Fruit fly (Drosophila melanogaster) whole organism, embryonic: ENCODE results near the gene CG14960.
A peak's percentile ranks its signal among the peaks of the same experiment; 100 is the strongest.

Source experiments
- Atf6 ChIP-seq: fragments of 200-800 bp; sonication (Bioruptor generic); IDR thresholded peaks from 2 replicates; pipeline ENCODE4 v1.3.6; 2022; ENCODE audit warnings: missing biosample characterization, missing genetic modification characterization
- CG11247 ChIP-seq: fragments of 200-800 bp; sonication (Bioruptor generic); IDR thresholded peaks from 2 replicates; pipeline ENCODE4 v1.3.6; 2022; ENCODE audit warnings: missing biosample characterization, missing genetic modification characterization
- CG12769 ChIP-seq: fragments of 200-800 bp; sonication (Bioruptor generic); optimal IDR thresholded peaks from 2 replicates; lab custom pipeline; 2019; ENCODE audit warnings: missing biosample characterization, mild to moderate bottlenecking, missing genetic modification characterization, moderate library complexity
- CG16863 ChIP-seq: fragments of 200-800 bp; sonication (Bioruptor generic); optimal IDR thresholded peaks from 3 replicates; lab custom pipeline; 2016; ENCODE audit warnings: missing biosample characterization, missing genetic modification characterization
- CG31441 ChIP-seq: fragments of 200-800 bp; sonication (Bioruptor generic); IDR thresholded peaks from 2 replicates; pipeline ENCODE4 v1.3.6; 2022; ENCODE audit warnings: missing biosample characterization, missing genetic modification characterization
- CG3281 ChIP-seq: fragments of 200-800 bp; sonication (Bioruptor generic); optimal IDR thresholded peaks from 3 replicates; lab custom pipeline; 2017; ENCODE audit warnings: missing biosample characterization, mild to moderate bottlenecking, missing genetic modification characterization
- CG34224 ChIP-seq: fragments of 200-800 bp; sonication (Bioruptor generic); IDR thresholded peaks from 3 replicates; pipeline ENCODE4 v1.3.6; 2022; ENCODE audit warnings: missing biosample characterization, missing genetic modification characterization; ENCODE audit not compliant: partially characterized antibody
- CG3726 ChIP-seq: fragments of 200-800 bp; sonication (Bioruptor generic); IDR thresholded peaks from 3 replicates; pipeline ENCODE4, ENCODE4 v1.3.6; 2022; ENCODE audit warnings: missing biosample characterization, missing genetic modification characterization
- CG3838 ChIP-seq: fragments of 200-800 bp; sonication (Bioruptor generic); optimal IDR thresholded peaks from 3 replicates; lab custom pipeline; 2016; ENCODE audit warnings: missing biosample characterization, missing genetic modification characterization
- CG6813 ChIP-seq: fragments of 200-800 bp; sonication (Bioruptor generic); optimal IDR thresholded peaks from 2 replicates; lab custom pipeline; 2017; ENCODE audit warnings: missing biosample characterization, missing genetic modification characterization, mild to moderate bottlenecking, moderate library complexity, missing genetic modification reagents
- CG7786 ChIP-seq: fragments of 200-800 bp; sonication (Bioruptor generic); optimal IDR thresholded peaks from 2 replicates; lab custom pipeline; 2016; ENCODE audit warnings: missing biosample characterization, missing genetic modification characterization
- CG7987 ChIP-seq: fragments of 200-800 bp; sonication (Bioruptor generic); optimal IDR thresholded peaks from 2 replicates; lab custom pipeline; 2018; ENCODE audit warnings: missing biosample characterization, mild to moderate bottlenecking, missing genetic modification characterization, moderate library complexity
- CG8089 ChIP-seq: fragments of 200-800 bp; sonication (Bioruptor generic); optimal IDR thresholded peaks from 3 replicates; lab custom pipeline; 2016; ENCODE audit warnings: missing biosample characterization, missing genetic modification characterization
- CG8290 ChIP-seq, 3 experiments: fragments of 200-800 bp; sonication (Bioruptor generic); optimal IDR thresholded peaks; 2 replicates each; lab custom pipeline; 2016 to 2019; ENCODE audit warnings: missing biosample characterization in 3 of 3, missing genetic modification characterization in 3 of 3, mild to moderate bottlenecking in 2 of 3, moderate library complexity in 1 of 3
- CG8359 ChIP-seq: fragments of 200-800 bp; sonication (Bioruptor generic); optimal IDR thresholded peaks from 2 replicates; lab custom pipeline; 2017; ENCODE audit warnings: missing biosample characterization, mild to moderate bottlenecking, missing genetic modification characterization, borderline replicate concordance
- CHES-1-like ChIP-seq: fragments of 200-800 bp; sonication (Bioruptor generic); optimal IDR thresholded peaks from 2 replicates; lab custom pipeline; 2016; ENCODE audit warnings: missing biosample characterization, missing genetic modification characterization
- CTCF ChIP-seq: fragments of 200-800 bp; sonication (Bioruptor generic); optimal IDR thresholded peaks from 2 replicates; lab custom pipeline; 2017; ENCODE audit warnings: missing biosample characterization, mild to moderate bottlenecking, missing genetic modification characterization, moderate library complexity
- CoRest ChIP-seq: fragments of 200-800 bp; sonication (Bioruptor generic); optimal IDR thresholded peaks from 3 replicates; lab custom pipeline; 2018; ENCODE audit warnings: missing biosample characterization, mild to moderate bottlenecking, missing genetic modification characterization, moderate library complexity
- CrebB ChIP-seq: fragments of 200-800 bp; sonication (Bioruptor generic); optimal IDR thresholded peaks from 3 replicates; lab custom pipeline; 2018; ENCODE audit warnings: missing biosample characterization, mild to moderate bottlenecking, missing genetic modification characterization
- Doc3 ChIP-seq: fragments of 200-800 bp; sonication (Bioruptor generic); IDR thresholded peaks from 3 replicates; pipeline ENCODE4 v1.3.6; 2022; ENCODE audit warnings: missing biosample characterization, missing genetic modification characterization; ENCODE audit not compliant: partially characterized antibody
- E2f1 ChIP-seq: fragments of 200-800 bp; sonication (Bioruptor generic); IDR thresholded peaks from 2 replicates; pipeline ENCODE4 v1.3.6; 2022; ENCODE audit warnings: missing biosample characterization, missing genetic modification characterization
- Hr51 ChIP-seq, 2 experiments: fragments of 200-800 bp; sonication (Bioruptor generic); optimal IDR thresholded peaks; 2 replicates in 1 of 2; 3 replicates in 1 of 2; lab custom pipeline; 2016 to 2018; ENCODE audit warnings: missing biosample characterization in 2 of 2, missing genetic modification characterization in 2 of 2, mild to moderate bottlenecking in 1 of 2, moderate library complexity in 1 of 2
- MTF-1 ChIP-seq: fragments of 200-800 bp; sonication (Bioruptor generic); optimal IDR thresholded peaks from 2 replicates; lab custom pipeline; 2018; ENCODE audit warnings: missing biosample characterization, mild to moderate bottlenecking, missing genetic modification characterization, borderline replicate concordance
- NC2β ChIP-seq: fragments of 200-800 bp; sonication (Bioruptor generic); optimal IDR thresholded peaks from 2 replicates; lab custom pipeline; 2016; ENCODE audit warnings: missing biosample characterization, missing genetic modification characterization
- NK7.1 ChIP-seq: fragments of 200-800 bp; sonication (Bioruptor generic); optimal IDR thresholded peaks from 3 replicates; lab custom pipeline; 2016; ENCODE audit warnings: missing biosample characterization, missing genetic modification characterization
- Ravus ChIP-seq: fragments of 200-800 bp; sonication (Bioruptor generic); IDR thresholded peaks from 2 replicates; pipeline ENCODE4 v1.3.6; 2022; ENCODE audit warnings: missing biosample characterization, missing genetic modification characterization
- Rx ChIP-seq: fragments of 200-800 bp; sonication (Bioruptor generic); IDR thresholded peaks from 2 replicates; pipeline ENCODE4 v1.3.6; 2022; ENCODE audit warnings: missing biosample characterization, missing genetic modification characterization
- Side ChIP-seq: fragments of 200-800 bp; sonication (Bioruptor generic); optimal IDR thresholded peaks from 2 replicates; lab custom pipeline; 2016; ENCODE audit warnings: missing biosample characterization, missing genetic modification characterization
- abd-A ChIP-seq: fragments of 200-800 bp; sonication (Bioruptor generic); optimal IDR thresholded peaks from 3 replicates; lab custom pipeline; 2019; ENCODE audit warnings: missing biosample characterization, mild to moderate bottlenecking, missing genetic modification characterization, moderate library complexity
- bab2 ChIP-seq: fragments of 200-800 bp; sonication (Bioruptor generic); optimal IDR thresholded peaks from 2 replicates; lab custom pipeline; 2016; ENCODE audit warnings: missing biosample characterization, missing genetic modification characterization
- caup ChIP-seq: fragments of 200-800 bp; sonication (Bioruptor generic); optimal IDR thresholded peaks from 3 replicates; lab custom pipeline; 2017; ENCODE audit warnings: missing biosample characterization, mild to moderate bottlenecking, missing genetic modification characterization, moderate library complexity; ENCODE audit not compliant: severe bottlenecking
- chn ChIP-seq: fragments of 200-800 bp; sonication (Bioruptor generic); optimal IDR thresholded peaks from 2 replicates; lab custom pipeline; 2016; ENCODE audit warnings: missing biosample characterization, missing genetic modification characterization
- ci ChIP-seq: fragments of 200-800 bp; sonication (Bioruptor generic); IDR thresholded peaks from 3 replicates; pipeline ENCODE4 v1.3.6; 2022; ENCODE audit warnings: missing biosample characterization, missing genetic modification characterization
- gsb-n ChIP-seq: fragments of 200-800 bp; sonication (Bioruptor generic); optimal IDR thresholded peaks from 3 replicates; lab custom pipeline; 2018; ENCODE audit warnings: missing biosample characterization, mild to moderate bottlenecking, missing genetic modification characterization
- jumu ChIP-seq: fragments of 200-800 bp; sonication (Bioruptor generic); optimal IDR thresholded peaks from 3 replicates; lab custom pipeline; 2016; ENCODE audit warnings: missing biosample characterization, missing genetic modification characterization
- lola ChIP-seq, 3 experiments: fragments of >200 bp in 2 of 3; fragments of 200-800 bp in 1 of 3; sonication (Bioruptor generic) in 1 of 3; optimal IDR thresholded peaks; 2 replicates each; lab custom pipeline; 2017 to 2019; ENCODE audit warnings: missing biosample characterization in 3 of 3, missing genetic modification characterization in 3 of 3, mild to moderate bottlenecking in 1 of 3, moderate library complexity in 1 of 3
- mam ChIP-seq: fragments of 200-800 bp; sonication (Bioruptor generic); optimal IDR thresholded peaks from 3 replicates; lab custom pipeline; 2016; ENCODE audit warnings: missing biosample characterization, missing genetic modification characterization
- tap ChIP-seq: fragments of 200-800 bp; optimal IDR thresholded peaks from 3 replicates; lab custom pipeline; 2019; ENCODE audit warnings: missing biosample characterization, mild to moderate bottlenecking, missing genetic modification characterization, moderate library complexity
- tx ChIP-seq: fragments of 200-800 bp; sonication (Bioruptor generic); optimal IDR thresholded peaks from 2 replicates; lab custom pipeline; 2016; ENCODE audit warnings: missing biosample characterization, missing genetic modification characterization
- wor ChIP-seq: fragments of 200-800 bp; sonication (Bioruptor generic); IDR thresholded peaks from 2 replicates; pipeline ENCODE4 v1.3.6; 2022; ENCODE audit warnings: missing biosample characterization, missing genetic modification characterization
- z ChIP-seq: fragments of 200-800 bp; sonication (Bioruptor generic); IDR thresholded peaks from 3 replicates; pipeline ENCODE4 v1.3.6; 2022; ENCODE audit warnings: missing biosample characterization, missing genetic modification characterization

Gene CG14960

dm6 chr3L:3305430-3305829, 34.6 kb downstream of the CG14960 start (continued):
- TF ChIP-seq CG34224 (GFP tag; lab: Robert Waterston, UW) (no peak), NC2β (GFP tag; lab: Kevin White, UChicago) (peak; percentile 45), MTF-1 (no peak), CG8089 (GFP tag; lab: Kevin White, UChicago) (peak; percentile 49), CoRest (tag; lab: Kevin White, UChicago) (peak; percentile 19), CG3726 (GFP tag; lab: Robert Waterston, UW) (no peak), bab2 (GFP tag; lab: Kevin White, UChicago) (peak; percentile 50), z (GFP tag; lab: Robert Waterston, UW) (peak; percentile 58; the same call in 2 of the 3 replicates), CG7786 (GFP tag; lab: Kevin White, UChicago) (peak; percentile 17), mam (GFP tag; lab: Kevin White, UChicago) (no peak), gsb-n (tag; lab: Kevin White, UChicago) (peak; percentile 30), abd-A (tag; lab: Kevin White, UChicago) (no peak), CG12769 (peak; percentile 75), jumu (GFP tag; lab: Kevin White, UChicago) (no peak), CG11247 (GFP tag; lab: Robert Waterston, UW) (no peak), tap (tag; lab: Kevin White, UChicago) (no peak), wor (no peak), Ravus (GFP tag; lab: Robert Waterston, UW) (no peak), CG8290 (GFP tag; optimal IDR thresholded peaks at IDR 0.05; lab: Kevin White, UChicago) (peak; percentile 3), CG8290 (tag; optimal IDR thresholded peaks at IDR 0.05; lab: Kevin White, UChicago) (peak in 1 of 2 experiments; percentile 86), CHES-1-like (peak; percentile 19), E2f1 (no peak), CG8359 (GFP tag; lab: Kevin White, UChicago) (peak; percentile 49), CG6813 (GFP tag; lab: Kevin White, UChicago) (peak; percentile 67), chn (GFP tag; lab: Kevin White, UChicago) (no peak), CG7987 (peak; percentile 67), CTCF (GFP tag; lab: Kevin White, UChicago) (no peak), Doc3 (GFP tag; lab: Robert Waterston, UW) (no peak), CG3838 (GFP tag; lab: Kevin White, UChicago) (peak; percentile 0), Rx (no peak), CG3281 (GFP tag; lab: Kevin White, UChicago) (peak; percentile 55), lola (GFP tag; optimal IDR thresholded peaks at IDR 0.05; lab: Kevin White, UChicago) (peak in 1 of 3 experiments; percentile 49), CG31441 (GFP tag; lab: Robert Waterston, UW) (peak; percentile 16; the same call in 1 of the 2 replicates), Hr51 (GFP tag; optimal IDR thresholded peaks at IDR 0.05; lab: Kevin White, UChicago) (no peak), CrebB (tag; lab: Kevin White, UChicago) (peak; percentile 30), NK7.1 (peak; percentile 19), CG16863 (peak; percentile 47), ci (GFP tag; lab: Robert Waterston, UW) (peak; percentile 55; the same call in 2 of the 3 replicates), Atf6 (GFP tag; lab: Robert Waterston, UW) (peak; percentile 24; the same call in 1 of the 2 replicates), caup (GFP tag; lab: Kevin White, UChicago) (peak; percentile 68), Side (peak; percentile 29), tx (GFP tag; lab: Kevin White, UChicago) (peak; percentile 7)
- TF ChIP-seq, all 482 proteins: peak for 134
